Worm (Caenorhabditis elegans) whole organism, L3 larva: Measurements from ENCODE around the gene Y50D4A.6.
A peak's percentile ranks its signal among the peaks of the same experiment; 100 is the strongest.

Experiments
- R02D3.7 ChIP-seq: fragments of 150-350 bp; optimal IDR thresholded peaks from 2 replicates; lab custom pipeline; 2014; ENCODE audit warnings: missing biosample characterization, missing genetic modification characterization
- aly-2 ChIP-seq: fragments of 150-350 bp; optimal IDR thresholded peaks from 2 replicates; lab custom pipeline; 2014; ENCODE audit warnings: missing biosample characterization, missing genetic modification characterization
- ceh-16 ChIP-seq: sonication (generic microtip); optimal IDR thresholded peaks from 2 replicates; lab custom pipeline; 2017; ENCODE audit warnings: missing biosample characterization, missing genetic modification characterization
- ceh-28 ChIP-seq: fragments of 150-350 bp; optimal IDR thresholded peaks from 2 replicates; lab custom pipeline; 2014; ENCODE audit warnings: missing biosample characterization, missing genetic modification reagents, missing genetic modification characterization
- ceh-82 ChIP-seq: fragments of 150-350 bp; optimal IDR thresholded peaks from 2 replicates; lab custom pipeline; 2014; ENCODE audit warnings: missing biosample characterization, missing genetic modification characterization
- ceh-9 ChIP-seq: sonication (generic microtip); optimal IDR thresholded peaks from 2 replicates; lab custom pipeline; 2018; ENCODE audit warnings: missing biosample characterization, missing genetic modification characterization
- egl-27 ChIP-seq: sonication (generic microtip); optimal IDR thresholded peaks from 4 replicates; lab custom pipeline; 2017; ENCODE audit warnings: missing biosample characterization, missing genetic modification reagents, missing genetic modification characterization
- egl-5 ChIP-seq: fragments of 150-350 bp; optimal IDR thresholded peaks from 2 replicates; lab custom pipeline; 2017; ENCODE audit warnings: missing biosample characterization, missing genetic modification reagents, missing genetic modification characterization, inconsistent platforms
- elt-2 ChIP-seq: sonication (generic microtip); optimal IDR thresholded peaks from 2 replicates; lab custom pipeline; 2016; ENCODE audit warnings: missing genetic modification reagents, mild to moderate bottlenecking, missing genetic modification characterization, missing compliant biosample characterization
- elt-3 ChIP-seq, 3 experiments: fragments of 150-350 bp in 1 of 3; sonication (generic microtip) in 2 of 3; optimal IDR thresholded peaks; 2 replicates in 2 of 3; 4 replicates in 1 of 3; lab custom pipeline; 2014 to 2017; ENCODE audit warnings: missing biosample characterization in 3 of 3, missing genetic modification characterization in 3 of 3
- fkh-10 ChIP-seq: sonication (generic microtip); optimal IDR thresholded peaks from 2 replicates; lab custom pipeline; 2017; ENCODE audit warnings: missing biosample characterization, missing genetic modification reagents, missing genetic modification characterization
- fkh-2 ChIP-seq: fragments of 150-350 bp; optimal IDR thresholded peaks from 2 replicates; lab custom pipeline; 2014; ENCODE audit warnings: missing biosample characterization, missing genetic modification reagents, missing genetic modification characterization
- fos-1 ChIP-seq: fragments of 150-350 bp; optimal IDR thresholded peaks from 2 replicates; lab custom pipeline; 2014; ENCODE audit warnings: missing biosample characterization, missing genetic modification characterization
- hmg-11 ChIP-seq: sonication (generic microtip); optimal IDR thresholded peaks from 2 replicates; lab custom pipeline; 2016; ENCODE audit warnings: missing genetic modification characterization, missing compliant biosample characterization
- jun-1 ChIP-seq: fragments of 150-350 bp; optimal IDR thresholded peaks from 2 replicates; lab custom pipeline; 2014; ENCODE audit warnings: missing biosample characterization, missing genetic modification reagents, missing genetic modification characterization
- lin-15B ChIP-seq: fragments of 150-350 bp; optimal IDR thresholded peaks from 2 replicates; lab custom pipeline; 2014; ENCODE audit warnings: missing biosample characterization, missing genetic modification characterization
- lin-39 ChIP-seq: fragments of 150-350 bp; optimal IDR thresholded peaks from 2 replicates; lab custom pipeline; 2018; ENCODE audit warnings: missing biosample characterization, missing genetic modification reagents, missing genetic modification characterization
- mdl-1 ChIP-seq: fragments of 150-350 bp; optimal IDR thresholded peaks from 2 replicates; lab custom pipeline; 2014; ENCODE audit warnings: missing biosample characterization, missing genetic modification characterization
- mml-1 ChIP-seq: fragments of 150-350 bp; sonication (generic microtip); optimal IDR thresholded peaks from 3 replicates; lab custom pipeline; 2014; ENCODE audit warnings: missing biosample characterization, missing genetic modification characterization
- nfya-1 ChIP-seq: sonication (generic microtip); optimal IDR thresholded peaks from 2 replicates; lab custom pipeline; 2017; ENCODE audit warnings: missing genetic modification characterization, mild to moderate bottlenecking, missing compliant biosample characterization, antibody characterized with exemption, moderate library complexity; ENCODE audit not compliant: insufficient read depth
- nhr-11 ChIP-seq: fragments of 150-350 bp; optimal IDR thresholded peaks from 2 replicates; lab custom pipeline; 2014; ENCODE audit warnings: missing biosample characterization, missing genetic modification characterization
- nhr-23 ChIP-seq: fragments of 150-350 bp; optimal IDR thresholded peaks from 2 replicates; lab custom pipeline; 2014; ENCODE audit warnings: missing biosample characterization, missing genetic modification reagents, missing genetic modification characterization
- nhr-28 ChIP-seq: fragments of 150-350 bp; optimal IDR thresholded peaks from 2 replicates; lab custom pipeline; 2014; ENCODE audit warnings: missing biosample characterization, missing genetic modification characterization
- nhr-43 ChIP-seq: sonication (generic microtip); optimal IDR thresholded peaks from 2 replicates; lab custom pipeline; 2016; ENCODE audit warnings: mild to moderate bottlenecking, missing genetic modification characterization, missing compliant biosample characterization; ENCODE audit not compliant: poor library complexity, severe bottlenecking
- nhr-67 ChIP-seq: fragments of 150-350 bp; optimal IDR thresholded peaks from 2 replicates; lab custom pipeline; 2014; ENCODE audit warnings: missing biosample characterization, missing genetic modification characterization
- nhr-76 ChIP-seq: fragments of 150-350 bp; sonication (generic microtip); optimal IDR thresholded peaks from 5 replicates; lab custom pipeline; 2014; ENCODE audit warnings: missing biosample characterization, missing genetic modification characterization
- nhr-77 ChIP-seq: fragments of 150-350 bp; optimal IDR thresholded peaks from 2 replicates; lab custom pipeline; 2014; ENCODE audit warnings: missing biosample characterization, missing genetic modification characterization
- pha-4 ChIP-seq: fragments of 150-350 bp; optimal IDR thresholded peaks from 2 replicates; lab custom pipeline; 2014; ENCODE audit warnings: missing biosample characterization, missing genetic modification reagents, missing genetic modification characterization
- snpc-4 ChIP-seq: fragments of 150-350 bp; optimal IDR thresholded peaks from 2 replicates; lab custom pipeline; 2014; ENCODE audit warnings: missing biosample characterization, missing genetic modification characterization
- tbx-2 ChIP-seq: sonication (generic microtip); optimal IDR thresholded peaks from 2 replicates; lab custom pipeline; 2016; ENCODE audit warnings: mild to moderate bottlenecking, missing genetic modification characterization, missing compliant biosample characterization
- unc-62 ChIP-seq: fragments of 150-350 bp; sonication (generic microtip); optimal IDR thresholded peaks from 4 replicates; lab custom pipeline; 2014; ENCODE audit warnings: missing biosample characterization, missing genetic modification reagents, missing genetic modification characterization
- zag-1 ChIP-seq: fragments of 150-350 bp; optimal IDR thresholded peaks from 2 replicates; lab custom pipeline; 2014; ENCODE audit warnings: missing biosample characterization, missing genetic modification characterization
- ztf-11 ChIP-seq: fragments of 150-350 bp; optimal IDR thresholded peaks from 2 replicates; lab custom pipeline; 2014; ENCODE audit warnings: missing biosample characterization, missing genetic modification characterization

Y50D4A.6 gene

ce11 chrV:1235355-1235754 lies 36.3 kb upstream of the Y50D4A.6 start, which contains the start of gene madd-2:
TSS of gene madd-2 (minus strand) at chrV:1235455.
- no peak for TF ChIP-seq R02D3.7 (tag; lab: Kevin White, UChicago)
- no peak for TF ChIP-seq ceh-82 (tag; lab: Kevin White, UChicago)
- no peak for TF ChIP-seq elt-3 (tag; optimal IDR thresholded peaks at IDR 0.05; lab: Kevin White, UChicago)
- TF ChIP-seq nhr-76 (tag; lab: Kevin White, UChicago), result no peak
- TF ChIP-seq mdl-1 (tag; lab: Kevin White, UChicago), result no peak
- no peak for TF ChIP-seq snpc-4 (tag; lab: Kevin White, UChicago)
- TF ChIP-seq nhr-43, result no peak

DNA sequence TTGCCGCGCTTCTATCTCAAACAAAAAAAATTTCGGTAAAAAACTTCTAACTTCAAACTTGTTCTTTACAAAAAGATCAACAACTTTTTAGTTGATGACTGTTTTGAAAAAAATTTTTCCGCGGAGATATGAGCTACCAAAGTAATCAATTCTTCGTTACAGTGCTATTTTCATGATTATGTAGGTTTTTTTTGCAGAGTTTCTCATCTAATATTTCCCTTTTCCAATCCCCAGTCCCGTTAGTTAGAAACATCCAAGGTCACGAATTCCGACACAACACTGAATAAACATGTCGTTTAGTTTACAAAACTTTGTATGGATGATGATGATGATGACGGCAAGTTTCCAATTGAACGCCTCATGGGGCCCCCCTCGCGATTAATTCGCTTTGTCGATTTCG lies 33.5 kb upstream of the Y50D4A.6 start:
- TF ChIP-seq R02D3.7 (tag; lab: Kevin White, UChicago), result no peak
- TF ChIP-seq, all 47 proteins: peak for 0

DNA sequence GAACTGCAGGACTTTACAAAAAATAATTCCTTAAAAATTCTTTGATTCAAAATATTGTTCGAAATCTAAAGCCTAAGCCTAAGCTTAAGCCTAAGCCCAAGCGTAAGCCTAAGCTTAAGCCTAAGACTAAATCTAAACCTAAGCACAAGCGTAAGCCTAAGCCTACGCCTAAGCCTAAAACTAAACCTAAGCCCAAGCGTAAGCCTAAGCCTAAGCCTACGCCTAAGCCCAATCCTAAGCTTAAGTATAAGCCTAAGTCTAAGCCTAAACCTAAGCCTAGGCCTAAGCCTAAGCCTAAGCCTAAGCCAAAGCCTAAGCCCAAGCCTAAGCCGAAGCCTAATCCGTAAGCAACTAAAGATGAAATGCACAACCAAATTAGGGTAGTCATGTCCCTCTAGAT lies 31.5 kb upstream of the Y50D4A.6 start:
- TF ChIP-seq R02D3.7 (tag; lab: Kevin White, UChicago), result no peak
- TF ChIP-seq nfya-1 (tag; lab: Kevin White, UChicago), result no peak
- TF ChIP-seq fkh-10 (GFP tag; lab: Kevin White, UChicago), result no peak
- no peak for TF ChIP-seq nhr-28 (tag; lab: Kevin White, UChicago)
- TF ChIP-seq nhr-11 (tag; lab: Kevin White, UChicago), result no peak
- TF ChIP-seq aly-2 (tag; lab: Kevin White, UChicago), result no peak
- no peak for TF ChIP-seq nhr-23 (tag; lab: Kevin White, UChicago)
- no peak for TF ChIP-seq elt-3 (tag; optimal IDR thresholded peaks at IDR 0.05; lab: Kevin White, UChicago)
- no peak for TF ChIP-seq mml-1 (tag; lab: Kevin White, UChicago)
- TF ChIP-seq jun-1, result no peak
- TF ChIP-seq egl-5 (tag; lab: Kevin White, UChicago), result no peak
- no peak for TF ChIP-seq ceh-82 (tag; lab: Kevin White, UChicago)
- TF ChIP-seq nhr-77, result no peak
- no peak for TF ChIP-seq ceh-9 (tag; lab: Kevin White, UChicago)
- TF ChIP-seq snpc-4 (tag; lab: Kevin White, UChicago), result no peak
- TF ChIP-seq nhr-43, result no peak
- no peak for TF ChIP-seq pha-4
- no peak for TF ChIP-seq fkh-2 (tag; lab: Kevin White, UChicago)
- TF ChIP-seq hmg-11, result no peak
- no peak for TF ChIP-seq zag-1 (tag; lab: Kevin White, UChicago)

ce11 chrV:1228884-1229662 lies 30.0 kb upstream of the Y50D4A.6 start:
- TF ChIP-seq ceh-16, result no peak
- TF ChIP-seq egl-27 (tag; lab: Kevin White, UChicago), result no peak
- no peak for TF ChIP-seq jun-1
- no peak for TF ChIP-seq fos-1 (tag; lab: Kevin White, UChicago)
- peak; percentile 67 for TF ChIP-seq lin-39
- no peak for TF ChIP-seq nhr-43
- TF ChIP-seq mdl-1 (tag; lab: Kevin White, UChicago), result no peak
- no peak for TF ChIP-seq nfya-1 (tag; lab: Kevin White, UChicago)

ce11 chrV:1227756-1228665 lies 28.9 kb upstream of the Y50D4A.6 start:
- peak; percentile 79 for TF ChIP-seq lin-39
- TF ChIP-seq elt-2 (tag; lab: Kevin White, UChicago), result no peak

DNA sequence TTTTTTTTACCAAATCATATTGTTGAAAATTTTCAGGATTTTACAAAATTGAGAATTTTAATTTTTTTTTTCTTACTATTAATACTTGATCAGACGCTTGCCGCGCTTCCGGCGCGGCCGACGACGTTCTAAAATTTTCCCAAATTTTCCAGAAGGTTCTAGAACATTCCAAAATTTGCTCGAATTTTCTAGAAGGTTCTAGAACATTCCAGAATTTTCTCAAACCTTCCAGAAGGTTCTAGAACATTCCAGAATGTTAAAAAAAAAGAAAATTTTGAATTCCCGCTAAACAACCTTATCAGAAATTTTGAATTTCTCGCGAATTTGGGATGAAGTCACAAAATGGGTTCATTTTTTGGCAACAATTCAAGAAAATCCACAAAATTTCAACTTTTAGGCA lies 27.2 kb upstream of the Y50D4A.6 start:
- no peak for TF ChIP-seq lin-15B (tag; lab: Kevin White, UChicago)
- no peak for TF ChIP-seq ztf-11 (tag; lab: Kevin White, UChicago)
- no peak for TF ChIP-seq ceh-16
- no peak for TF ChIP-seq tbx-2 (tag; lab: Kevin White, UChicago)
- TF ChIP-seq nhr-67, result no peak
- no peak for TF ChIP-seq nhr-11 (tag; lab: Kevin White, UChicago)
- TF ChIP-seq egl-5 (tag; lab: Kevin White, UChicago), result no peak
- TF ChIP-seq R02D3.7 (tag; lab: Kevin White, UChicago), result no peak
- TF ChIP-seq hmg-11, result no peak
- TF ChIP-seq aly-2 (tag; lab: Kevin White, UChicago), result no peak
- TF ChIP-seq fkh-10 (GFP tag; lab: Kevin White, UChicago), result no peak
- TF ChIP-seq unc-62 (GFP tag; lab: Kevin White, UChicago), result no peak
- no peak for TF ChIP-seq ceh-28 (tag; lab: Kevin White, UChicago)
